Fruit fly (Drosophila melanogaster) whole organism, embryonic: Measurements from ENCODE around the gene Pez.

Experiments
- CG11456 ChIP-seq: fragments of 200-800 bp; sonication (Bioruptor generic); IDR thresholded peaks from 3 replicates; pipeline ENCODE4 v1.3.6; 2022; ENCODE audit warnings: missing biosample characterization, missing genetic modification characterization
- CG12071 ChIP-seq: fragments of 200-800 bp; sonication (Bioruptor generic); optimal IDR thresholded peaks from 3 replicates; lab custom pipeline; 2018; ENCODE audit warnings: missing biosample characterization, mild to moderate bottlenecking, missing genetic modification characterization
- CG1233 ChIP-seq: fragments of 200-800 bp; sonication (Bioruptor generic); optimal IDR thresholded peaks from 4 replicates; lab custom pipeline; 2018; ENCODE audit warnings: missing biosample characterization, mild to moderate bottlenecking, missing genetic modification characterization
- CG14667 ChIP-seq: fragments of 200-800 bp; sonication (Bioruptor generic); IDR thresholded peaks from 2 replicates; pipeline ENCODE4 v1.3.6; 2022; ENCODE audit warnings: missing biosample characterization, missing genetic modification characterization
- CG16779 ChIP-seq: fragments of 200-800 bp; sonication (Bioruptor generic); IDR thresholded peaks from 2 replicates; pipeline ENCODE4 v1.3.6; 2022; ENCODE audit warnings: missing biosample characterization, missing genetic modification characterization
- CG17612 ChIP-seq: fragments of 200-800 bp; sonication (Bioruptor generic); IDR thresholded peaks from 2 replicates; pipeline ENCODE4 v1.3.6; 2022; ENCODE audit warnings: missing biosample characterization, missing genetic modification characterization
- CG17912 ChIP-seq: fragments of 200-800 bp; sonication (Bioruptor generic); optimal IDR thresholded peaks from 2 replicates; lab custom pipeline; 2018; ENCODE audit warnings: missing biosample characterization, mild to moderate bottlenecking, missing genetic modification characterization
- CG18262 ChIP-seq: fragments of 200-800 bp; optimal IDR thresholded peaks from 3 replicates; lab custom pipeline; 2019; ENCODE audit warnings: missing biosample characterization, mild to moderate bottlenecking, missing genetic modification characterization, moderate library complexity
- CG1832 ChIP-seq: fragments of 200-800 bp; sonication (Bioruptor generic); optimal IDR thresholded peaks from 2 replicates; lab custom pipeline; 2017; ENCODE audit warnings: missing biosample characterization, mild to moderate bottlenecking, missing genetic modification characterization, inconsistent platforms
- CG30020 ChIP-seq: fragments of 200-800 bp; optimal IDR thresholded peaks from 2 replicates; lab custom pipeline; 2019; ENCODE audit warnings: missing biosample characterization, mild to moderate bottlenecking, missing genetic modification characterization, moderate library complexity
- CG30403 ChIP-seq: fragments of 200-800 bp; sonication (Bioruptor generic); optimal IDR thresholded peaks from 3 replicates; lab custom pipeline; 2016; ENCODE audit warnings: missing biosample characterization, missing genetic modification characterization
- CG4360 ChIP-seq: fragments of 200-800 bp; sonication (Bioruptor generic); IDR thresholded peaks from 2 replicates; pipeline ENCODE4 v1.3.6; 2022; ENCODE audit warnings: missing biosample characterization, missing genetic modification characterization
- CG4820 ChIP-seq: fragments of 200-800 bp; sonication (Bioruptor generic); optimal IDR thresholded peaks from 3 replicates; lab custom pipeline; 2016; ENCODE audit warnings: missing biosample characterization, missing genetic modification characterization
- CG5245 ChIP-seq: fragments of 200-800 bp; sonication (Bioruptor generic); optimal IDR thresholded peaks from 3 replicates; lab custom pipeline; 2016; ENCODE audit warnings: missing biosample characterization, missing genetic modification characterization
- CG5953 ChIP-seq: fragments of 200-800 bp; sonication (Bioruptor generic); IDR thresholded peaks from 2 replicates; pipeline ENCODE4 v1.3.6; 2022; ENCODE audit warnings: missing biosample characterization, missing genetic modification characterization
- CG6689 ChIP-seq: fragments of 200-800 bp; sonication (Bioruptor generic); IDR thresholded peaks from 2 replicates; pipeline ENCODE4 v1.3.6; 2022; ENCODE audit warnings: missing biosample characterization, missing genetic modification characterization
- CG6813 ChIP-seq: fragments of 200-800 bp; sonication (Bioruptor generic); optimal IDR thresholded peaks from 2 replicates; lab custom pipeline; 2017; ENCODE audit warnings: missing biosample characterization, missing genetic modification characterization, mild to moderate bottlenecking, moderate library complexity, missing genetic modification reagents
- CG7357 ChIP-seq: fragments of 200-800 bp; sonication (Bioruptor generic); IDR thresholded peaks from 3 replicates; pipeline ENCODE4 v1.3.6; 2022; ENCODE audit warnings: missing biosample characterization, missing genetic modification characterization
- CG7839 ChIP-seq: fragments of 200-800 bp; sonication (Bioruptor generic); optimal IDR thresholded peaks from 3 replicates; lab custom pipeline; 2018; ENCODE audit warnings: missing biosample characterization, mild to moderate bottlenecking, missing genetic modification characterization, moderate library complexity
- CG7987 ChIP-seq: fragments of 200-800 bp; sonication (Bioruptor generic); optimal IDR thresholded peaks from 2 replicates; lab custom pipeline; 2018; ENCODE audit warnings: missing biosample characterization, mild to moderate bottlenecking, missing genetic modification characterization, moderate library complexity
- CG8924 ChIP-seq: fragments of 200-800 bp; optimal IDR thresholded peaks from 3 replicates; lab custom pipeline; 2019; ENCODE audit warnings: missing biosample characterization, mild to moderate bottlenecking, missing genetic modification characterization, moderate library complexity
- CTCF ChIP-seq: fragments of 200-800 bp; sonication (Bioruptor generic); optimal IDR thresholded peaks from 2 replicates; lab custom pipeline; 2017; ENCODE audit warnings: missing biosample characterization, mild to moderate bottlenecking, missing genetic modification characterization, moderate library complexity
- Camta ChIP-seq: fragments of 200-800 bp; sonication (Bioruptor generic); optimal IDR thresholded peaks from 2 replicates; lab custom pipeline; 2016; ENCODE audit warnings: missing biosample characterization, missing genetic modification characterization
- Chrac-16 ChIP-seq: fragments of 200-800 bp; sonication (Bioruptor generic); optimal IDR thresholded peaks from 3 replicates; lab custom pipeline; 2016; ENCODE audit warnings: missing biosample characterization, missing genetic modification characterization
- Deaf1 ChIP-seq: fragments of 200-800 bp; optimal IDR thresholded peaks from 3 replicates; lab custom pipeline; 2019; ENCODE audit warnings: missing biosample characterization, mild to moderate bottlenecking, missing genetic modification characterization, moderate library complexity
- Dll ChIP-seq: fragments of 200-800 bp; sonication (Bioruptor generic); IDR thresholded peaks from 4 replicates; pipeline ENCODE4 v1.3.6; 2022; ENCODE audit warnings: missing biosample characterization, missing genetic modification characterization; ENCODE audit not compliant: partially characterized antibody
- Dp ChIP-seq: fragments of 200-800 bp; sonication (Bioruptor generic); optimal IDR thresholded peaks from 2 replicates; lab custom pipeline; 2018; ENCODE audit warnings: missing biosample characterization, mild to moderate bottlenecking, missing genetic modification characterization, moderate library complexity
- Eip74EF ChIP-seq, 2 experiments: fragments of 200-800 bp in 1 of 2; fragments of >200 bp in 1 of 2; sonication (Bioruptor generic) in 1 of 2; optimal IDR thresholded peaks; 2 replicates each; lab custom pipeline; 2017 to 2019; ENCODE audit warnings: missing biosample characterization in 2 of 2, missing genetic modification characterization in 2 of 2, mild to moderate bottlenecking in 1 of 2, moderate library complexity in 1 of 2
- Hand ChIP-seq: fragments of 200-800 bp; sonication (Bioruptor generic); optimal IDR thresholded peaks from 2 replicates; lab custom pipeline; 2017; ENCODE audit warnings: mild to moderate bottlenecking, missing biosample characterization, missing genetic modification reagents, missing genetic modification characterization
- Hr3 ChIP-seq: fragments of 200-800 bp; sonication (Bioruptor generic); optimal IDR thresholded peaks from 3 replicates; lab custom pipeline; 2016; ENCODE audit warnings: missing biosample characterization, missing genetic modification characterization
- Mes4 ChIP-seq: fragments of 200-800 bp; sonication (Bioruptor generic); optimal IDR thresholded peaks from 2 replicates; lab custom pipeline; 2016; ENCODE audit warnings: missing biosample characterization, missing genetic modification characterization
- Ravus ChIP-seq: fragments of 200-800 bp; sonication (Bioruptor generic); IDR thresholded peaks from 2 replicates; pipeline ENCODE4 v1.3.6; 2022; ENCODE audit warnings: missing biosample characterization, missing genetic modification characterization
- Taf1 ChIP-seq: fragments of 200-800 bp; sonication (Bioruptor generic); IDR thresholded peaks from 2 replicates; pipeline ENCODE4 v1.3.6; 2022; ENCODE audit warnings: missing biosample characterization, missing genetic modification characterization
- YL-1 ChIP-seq: fragments of 200-800 bp; sonication (Bioruptor generic); optimal IDR thresholded peaks from 3 replicates; lab custom pipeline; 2017; ENCODE audit warnings: missing biosample characterization, mild to moderate bottlenecking, missing genetic modification characterization
- aop ChIP-seq: fragments of 200-800 bp; sonication (Bioruptor generic); IDR thresholded peaks from 2 replicates; pipeline ENCODE4 v1.3.6; 2022; ENCODE audit warnings: missing biosample characterization, missing genetic modification characterization
- cwo ChIP-seq: fragments of 200-800 bp; sonication (Bioruptor generic); optimal IDR thresholded peaks from 3 replicates; lab custom pipeline; 2017; ENCODE audit warnings: missing biosample characterization, missing genetic modification characterization, mild to moderate bottlenecking, moderate library complexity, missing genetic modification reagents
- fd3F ChIP-seq: fragments of 200-800 bp; sonication (Bioruptor generic); optimal IDR thresholded peaks from 2 replicates; lab custom pipeline; 2018; ENCODE audit warnings: missing biosample characterization, mild to moderate bottlenecking, missing genetic modification characterization, moderate library complexity
- gcm ChIP-seq: fragments of 200-800 bp; sonication (Bioruptor generic); optimal IDR thresholded peaks from 2 replicates; lab custom pipeline; 2019; ENCODE audit warnings: missing biosample characterization, mild to moderate bottlenecking, missing genetic modification characterization, moderate library complexity
- grn ChIP-seq: fragments of 200-800 bp; sonication (Bioruptor generic); optimal IDR thresholded peaks from 3 replicates; lab custom pipeline; 2017; ENCODE audit warnings: missing biosample characterization, missing genetic modification characterization
- jing ChIP-seq: fragments of 200-800 bp; sonication (Bioruptor generic); optimal IDR thresholded peaks from 2 replicates; lab custom pipeline; 2018; ENCODE audit warnings: missing biosample characterization, mild to moderate bottlenecking, missing genetic modification characterization
- nerfin-1 ChIP-seq: fragments of 200-800 bp; sonication (Bioruptor generic); optimal IDR thresholded peaks from 3 replicates; lab custom pipeline; 2019; ENCODE audit warnings: missing biosample characterization, mild to moderate bottlenecking, missing genetic modification characterization, moderate library complexity
- p53 ChIP-seq: fragments of 200-800 bp; sonication (Bioruptor generic); optimal IDR thresholded peaks from 2 replicates; lab custom pipeline; 2016; ENCODE audit warnings: missing biosample characterization, missing genetic modification characterization
- pfk ChIP-seq: fragments of 200-800 bp; sonication (Bioruptor generic); optimal IDR thresholded peaks from 2 replicates; lab custom pipeline; 2018; ENCODE audit warnings: missing biosample characterization, mild to moderate bottlenecking, missing genetic modification characterization, moderate library complexity
- sd ChIP-seq: fragments of 200-800 bp; sonication (Bioruptor generic); optimal IDR thresholded peaks from 3 replicates; lab custom pipeline; 2018; ENCODE audit warnings: missing biosample characterization, mild to moderate bottlenecking, missing genetic modification characterization, moderate library complexity
- sens ChIP-seq: fragments of 200-800 bp; sonication (Bioruptor generic); peaks from one replicate; lab custom pipeline; 2016; ENCODE audit warnings: missing biosample characterization, missing genetic modification characterization
- sob ChIP-seq: fragments of 200-800 bp; sonication (Bioruptor generic); IDR thresholded peaks from 2 replicates; pipeline ENCODE4 v1.3.6; 2022; ENCODE audit warnings: missing biosample characterization, missing genetic modification characterization
- stwl ChIP-seq: fragments of 200-800 bp; sonication (Bioruptor generic); optimal IDR thresholded peaks from 3 replicates; lab custom pipeline; 2018; ENCODE audit warnings: missing biosample characterization, mild to moderate bottlenecking, missing genetic modification characterization, moderate library complexity
- toy ChIP-seq: fragments of 200-800 bp; sonication (Bioruptor generic); IDR thresholded peaks from 2 replicates; pipeline ENCODE4 v1.3.6; 2022; ENCODE audit warnings: missing biosample characterization, missing genetic modification characterization
- ttk ChIP-seq: fragments of 200-800 bp; sonication (Bioruptor generic); IDR thresholded peaks from 2 replicates; pipeline ENCODE4 v2.1.2; 2022; ENCODE audit warnings: missing biosample characterization, missing genetic modification characterization
- unpg ChIP-seq: fragments of 200-800 bp; sonication (Bioruptor generic); optimal IDR thresholded peaks from 3 replicates; lab custom pipeline; 2018; ENCODE audit warnings: missing biosample characterization, mild to moderate bottlenecking, missing genetic modification characterization, moderate library complexity
- zf30C ChIP-seq: fragments of 200-800 bp; sonication (Bioruptor generic); optimal IDR thresholded peaks from 3 replicates; lab custom pipeline; 2018; ENCODE audit warnings: missing biosample characterization, mild to moderate bottlenecking, missing genetic modification characterization

The Pez gene

DNA sequence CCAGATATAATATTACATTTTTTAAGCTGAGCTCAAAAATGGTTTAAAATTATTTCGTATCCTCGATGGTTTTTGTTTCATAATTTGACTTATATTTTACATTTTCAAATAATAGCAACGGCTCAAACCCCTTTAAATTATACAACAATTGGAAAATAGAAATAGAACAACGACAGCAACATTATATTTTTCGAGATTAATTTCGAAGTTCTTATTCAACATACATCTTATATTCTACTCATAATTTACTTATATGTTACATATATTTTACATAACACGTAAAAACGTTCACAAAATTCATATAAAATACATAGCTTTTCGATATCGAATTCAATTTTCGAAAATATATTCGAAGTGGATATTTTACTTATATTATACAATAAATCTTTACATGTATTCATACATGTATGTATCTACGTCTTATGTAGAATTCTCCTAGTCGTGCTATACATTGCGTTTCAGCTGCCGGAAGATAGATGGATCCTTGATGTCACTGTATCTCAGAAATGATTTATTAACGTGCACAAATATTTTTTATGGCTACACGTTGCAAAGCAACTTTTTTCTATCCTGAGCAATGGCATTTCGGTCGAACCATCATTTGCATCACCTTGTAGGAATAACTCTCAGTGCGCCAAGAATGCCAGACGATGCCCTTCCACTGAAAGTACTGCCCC lies 18.4 kb upstream of the Pez start (continued):
- TF ChIP-seq sob (GFP tag; lab: Robert Waterston, UW), result peak; percentile 61
- TF ChIP-seq CG6689 (GFP tag; lab: Robert Waterston, UW), result no peak
- TF ChIP-seq CG17612 (GFP tag; lab: Robert Waterston, UW), result no peak
- peak; percentile 11 for TF ChIP-seq Mes4 (GFP tag; lab: Kevin White, UChicago)
- no peak for TF ChIP-seq Taf1 (GFP tag; lab: Robert Waterston, UW)
- no peak for TF ChIP-seq toy
- no peak for TF ChIP-seq Camta
- no peak for TF ChIP-seq CG4360 (GFP tag; lab: Robert Waterston, UW)
- TF ChIP-seq unpg (GFP tag; lab: Kevin White, UChicago), result peak; percentile 34
- peak; percentile 12 for TF ChIP-seq pfk (GFP tag; lab: Kevin White, UChicago)
- peak; percentile 94 for TF ChIP-seq CTCF (GFP tag; lab: Kevin White, UChicago)
- no peak for TF ChIP-seq CG5953 (GFP tag; lab: Robert Waterston, UW)
- TF ChIP-seq Hand (GFP tag; lab: Kevin White, UChicago), result no peak
- 0 out of 3 replicates have a peak, but pooled peaks have one; percentile 57 for TF ChIP-seq CG11456 (GFP tag; lab: Robert Waterston, UW)
- TF ChIP-seq ttk (GFP tag; lab: Robert Waterston, UW), result no peak
- peak; percentile 24 for TF ChIP-seq CG12071 (GFP tag; lab: Kevin White, UChicago)
- peak; percentile 9 for TF ChIP-seq CG30403 (GFP tag; lab: Kevin White, UChicago)
- no peak for TF ChIP-seq Dp (GFP tag; lab: Kevin White, UChicago)
- peak; percentile 36 for TF ChIP-seq CG6813
- TF ChIP-seq Deaf1 (tag; lab: Kevin White, UChicago), result no peak
- TF ChIP-seq grn (GFP tag; lab: Kevin White, UChicago), result no peak
- peak; percentile 60 for TF ChIP-seq nerfin-1 (tag; lab: Kevin White, UChicago)
- peak; percentile 58 for TF ChIP-seq CG18262 (tag; lab: Kevin White, UChicago)
- TF ChIP-seq CG8924, result no peak
- TF ChIP-seq CG4820 (GFP tag; lab: Kevin White, UChicago), result peak; percentile 54
- no peak for TF ChIP-seq CG14667 (GFP tag; lab: Robert Waterston, UW)
- TF ChIP-seq Eip74EF (GFP tag; optimal IDR thresholded peaks at IDR 0.05; lab: Kevin White, UChicago), result no peak
- no peak for TF ChIP-seq zf30C
- no peak for TF ChIP-seq CG7357 (GFP tag; lab: Robert Waterston, UW)
- TF ChIP-seq CG30020 (tag; lab: Kevin White, UChicago), result no peak
- TF ChIP-seq p53, result no peak
- peak; percentile 23 for TF ChIP-seq stwl
- TF ChIP-seq CG17912 (GFP tag; lab: Kevin White, UChicago), result peak; percentile 39
- no peak for TF ChIP-seq jing (GFP tag; lab: Kevin White, UChicago)
- no peak for TF ChIP-seq YL-1 (GFP tag; lab: Kevin White, UChicago)
- peak; percentile 52 for TF ChIP-seq CG7839 (tag; lab: Kevin White, UChicago)
- no peak for TF ChIP-seq Ravus
- no peak for TF ChIP-seq cwo (GFP tag; lab: Kevin White, UChicago)
- no peak for TF ChIP-seq CG1832 (GFP tag; lab: Kevin White, UChicago)
- TF ChIP-seq CG1233 (GFP tag; lab: Kevin White, UChicago), result peak; percentile 52
- no peak for TF ChIP-seq Dll (GFP tag; lab: Robert Waterston, UW)
- no peak for TF ChIP-seq CG16779
- no peak for TF ChIP-seq Chrac-16 (GFP tag; lab: Kevin White, UChicago)
- no peak for TF ChIP-seq gcm
- TF ChIP-seq sd (tag; lab: Kevin White, UChicago), result no peak
- TF ChIP-seq sens (GFP tag; lab: Kevin White, UChicago), result peak; percentile 87
- TF ChIP-seq aop (GFP tag; lab: Robert Waterston, UW), result no peak
- peak; percentile 77 for TF ChIP-seq CG7987 (GFP tag; lab: Kevin White, UChicago)
- TF ChIP-seq Hr3 (GFP tag; lab: Kevin White, UChicago), result no peak
- peak; percentile 54 for TF ChIP-seq CG5245 (GFP tag; lab: Kevin White, UChicago)
- TF ChIP-seq fd3F (GFP tag; lab: Kevin White, UChicago), result no peak
